Fruit fly (Drosophila melanogaster) whole organism, wandering third instar larva: Measurements from ENCODE around the gene Stip1.

Experiments used
- Abd-B ChIP-seq: fragments of >200 bp; optimal IDR thresholded peaks from 2 replicates; lab custom pipeline; 2017; ENCODE audit warnings: missing biosample characterization, missing genetic modification characterization
- CG32264 ChIP-seq: fragments of 200-800 bp; sonication (Bioruptor generic); optimal IDR thresholded peaks from 2 replicates; lab custom pipeline; 2016; ENCODE audit warnings: missing biosample characterization, missing genetic modification characterization
- CG9705 ChIP-seq: fragments of 200-800 bp; sonication (Bioruptor generic); optimal IDR thresholded peaks from 2 replicates; lab custom pipeline; 2018; ENCODE audit warnings: missing biosample characterization, mild to moderate bottlenecking, missing genetic modification characterization
- CrebA ChIP-seq: fragments of 200-800 bp; sonication (Bioruptor generic); optimal IDR thresholded peaks from 2 replicates; lab custom pipeline; 2016; ENCODE audit warnings: missing biosample characterization, mild to moderate bottlenecking, missing genetic modification characterization, borderline replicate concordance
- Dfd ChIP-seq: fragments of >200 bp; optimal IDR thresholded peaks from 2 replicates; lab custom pipeline; 2017; ENCODE audit warnings: missing biosample characterization, missing genetic modification characterization
- GATAd ChIP-seq: sonication (Bioruptor generic); optimal IDR thresholded peaks from 2 replicates; lab custom pipeline; 2016; ENCODE audit warnings: missing biosample characterization, missing genetic modification characterization
- HLH106 ChIP-seq: fragments of 200-800 bp; optimal IDR thresholded peaks from 3 replicates; lab custom pipeline; 2019; ENCODE audit warnings: missing biosample characterization, mild to moderate bottlenecking, missing genetic modification characterization, moderate library complexity
- Hnf4 ChIP-seq: fragments of 200-800 bp; sonication (Bioruptor generic); optimal IDR thresholded peaks from 2 replicates; lab custom pipeline; 2016; ENCODE audit warnings: missing biosample characterization, mild to moderate bottlenecking, missing genetic modification characterization
- Hr78 ChIP-seq: fragments of >200 bp; optimal IDR thresholded peaks from 2 replicates; lab custom pipeline; 2017; ENCODE audit warnings: missing biosample characterization, missing genetic modification characterization
- Hr83 ChIP-seq: fragments of 200-300 bp; sonication (Bioruptor generic); optimal IDR thresholded peaks from 2 replicates; lab custom pipeline; 2016; ENCODE audit warnings: missing biosample characterization, mild to moderate bottlenecking, missing genetic modification characterization, moderate library complexity; ENCODE audit not compliant: poor library complexity, severe bottlenecking
- Jra ChIP-seq: sonication (Bioruptor generic); optimal IDR thresholded peaks from 2 replicates; lab custom pipeline; 2016; ENCODE audit warnings: missing biosample characterization, missing genetic modification characterization
- Mio ChIP-seq: sonication (Bioruptor generic); optimal IDR thresholded peaks from 2 replicates; lab custom pipeline; 2016; ENCODE audit warnings: missing biosample characterization, missing genetic modification characterization
- Myc ChIP-seq: fragments of >200 bp; optimal IDR thresholded peaks from 2 replicates; lab custom pipeline; 2017
- N ChIP-seq: fragments of >200 bp; optimal IDR thresholded peaks from 2 replicates; lab custom pipeline; 2018; ENCODE audit warnings: missing biosample characterization, missing external identifiers, missing genetic modification characterization
- Rel ChIP-seq, 2 experiments: fragments of 200-800 bp; sonication (Bioruptor generic) in 1 of 2; optimal IDR thresholded peaks; 2 replicates in 1 of 2; 3 replicates in 1 of 2; lab custom pipeline; 2016 to 2019; ENCODE audit warnings: mild to moderate bottlenecking in 2 of 2, missing biosample characterization in 2 of 2, missing genetic modification characterization in 2 of 2, moderate library complexity in 1 of 2
- Sp1 ChIP-seq: fragments of 200-800 bp; sonication (Bioruptor generic); optimal IDR thresholded peaks from 3 replicates; lab custom pipeline; 2019; ENCODE audit warnings: missing biosample characterization, mild to moderate bottlenecking, missing genetic modification characterization, moderate library complexity
- Vsx2 ChIP-seq: fragments of 200-300, 225-300 bp; sonication (Bioruptor generic); optimal IDR thresholded peaks from 2 replicates; lab custom pipeline; 2018; ENCODE audit warnings: missing biosample characterization, missing genetic modification characterization; ENCODE audit not compliant: partially characterized antibody
- br ChIP-seq: fragments of 200-800 bp; sonication (Bioruptor generic); optimal IDR thresholded peaks from 2 replicates; lab custom pipeline; 2016; ENCODE audit warnings: missing biosample characterization, missing genetic modification characterization
- dl ChIP-seq, 2 experiments: fragments of 175-275, 200-275 bp in 1 of 2; fragments of 200-275 bp in 1 of 2; sonication (Bioruptor generic); optimal IDR thresholded peaks; lab custom pipeline; 2018; ENCODE audit warnings: mild to moderate bottlenecking in 2 of 2, missing biosample characterization in 2 of 2, missing genetic modification characterization in 2 of 2, moderate library complexity in 2 of 2; ENCODE audit not compliant: partially characterized antibody in 2 of 2, insufficient read depth in 1 of 2
- dmrt93B ChIP-seq: fragments of 200-800 bp; sonication (Bioruptor generic); optimal IDR thresholded peaks from 2 replicates; lab custom pipeline; 2018; ENCODE audit warnings: missing biosample characterization, mild to moderate bottlenecking, missing genetic modification characterization
- dsf ChIP-seq: sonication (Bioruptor generic); optimal IDR thresholded peaks from 2 replicates; lab custom pipeline; 2016; ENCODE audit warnings: missing biosample characterization, missing genetic modification characterization, borderline replicate concordance
- ey ChIP-seq: fragments of 200-800 bp; sonication (Bioruptor generic); optimal IDR thresholded peaks from 2 replicates; lab custom pipeline; 2016; ENCODE audit warnings: missing biosample characterization, missing genetic modification characterization
- fru ChIP-seq: fragments of 200-800 bp; sonication (Bioruptor generic); optimal IDR thresholded peaks from 3 replicates; lab custom pipeline; 2016; ENCODE audit warnings: missing biosample characterization, mild to moderate bottlenecking, missing genetic modification characterization
- h ChIP-seq: fragments of 200-800 bp; sonication (Bioruptor generic); optimal IDR thresholded peaks from 3 replicates; lab custom pipeline; 2016; ENCODE audit warnings: missing biosample characterization, mild to moderate bottlenecking, missing genetic modification characterization
- pan ChIP-seq: fragments of >200 bp; optimal IDR thresholded peaks from 2 replicates; lab custom pipeline; 2017
- psq ChIP-seq: fragments of 200-800 bp; sonication (Bioruptor generic); optimal IDR thresholded peaks from 3 replicates; lab custom pipeline; 2017; ENCODE audit warnings: missing biosample characterization, mild to moderate bottlenecking, missing genetic modification characterization, moderate library complexity
- rgr ChIP-seq: fragments of 200-800 bp; sonication (Bioruptor generic); optimal IDR thresholded peaks from 3 replicates; lab custom pipeline; 2016; ENCODE audit warnings: missing biosample characterization, mild to moderate bottlenecking, missing genetic modification characterization
- sage ChIP-seq: fragments of 200-800 bp; sonication (Bioruptor generic); optimal IDR thresholded peaks from 2 replicates; lab custom pipeline; 2016; ENCODE audit warnings: missing biosample characterization, mild to moderate bottlenecking, missing genetic modification characterization
- sv ChIP-seq: fragments of 200-800 bp; sonication (Bioruptor generic); optimal IDR thresholded peaks from 3 replicates; lab custom pipeline; 2016; ENCODE audit warnings: missing biosample characterization, missing genetic modification characterization
- tai ChIP-seq: sonication (Bioruptor generic); optimal IDR thresholded peaks from 2 replicates; lab custom pipeline; 2016; ENCODE audit warnings: missing biosample characterization, missing genetic modification characterization
- usp ChIP-seq: fragments of >200 bp; optimal IDR thresholded peaks from 2 replicates; lab custom pipeline; 2017; ENCODE audit warnings: missing biosample characterization, missing genetic modification characterization
- woc ChIP-seq: sonication (Bioruptor generic); optimal IDR thresholded peaks from 2 replicates; lab custom pipeline; 2016; ENCODE audit warnings: missing biosample characterization, mild to moderate bottlenecking, missing genetic modification characterization

Gene Stip1

DNA sequence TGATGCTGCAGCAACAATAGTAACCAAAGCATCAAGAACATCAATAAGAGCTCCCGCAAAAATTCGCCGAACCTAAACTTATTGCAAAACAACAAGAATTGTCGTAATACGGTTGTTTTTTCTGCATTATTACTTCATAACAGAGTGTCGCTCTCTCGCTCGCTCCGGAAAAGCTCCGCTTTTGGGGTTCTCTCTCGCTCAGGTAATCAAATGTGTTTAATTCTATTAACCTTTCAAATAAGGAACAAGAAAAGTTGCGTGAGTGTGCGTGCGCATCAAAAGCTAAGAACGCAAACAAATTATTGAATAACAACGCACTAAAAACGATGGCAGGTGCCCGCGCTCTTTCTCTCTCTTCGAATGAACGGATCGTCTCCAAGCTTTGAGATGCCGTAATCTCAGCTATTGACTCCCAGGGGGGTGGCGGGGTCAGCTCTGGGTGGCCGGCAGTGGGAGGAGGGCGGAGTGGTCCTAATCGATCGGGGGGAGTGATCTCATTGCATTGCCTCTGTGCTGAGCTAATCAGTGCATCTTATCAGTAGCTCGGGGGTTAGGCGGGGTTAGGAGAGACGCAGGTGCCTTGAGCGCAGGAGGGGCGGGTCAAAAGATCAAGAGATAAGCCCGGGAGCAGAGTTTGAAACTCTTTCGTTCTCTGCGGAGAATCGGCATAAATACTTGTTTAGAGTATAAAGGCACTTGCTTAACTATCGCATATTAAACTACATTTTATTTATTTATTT is 11.4 kb downstream of the Stip1 start:
- TF ChIP-seq sage (GFP tag; lab: Kevin White, UChicago) (no peak), Sp1 (no peak), CG9705 (no peak), psq (GFP tag; lab: Kevin White, UChicago) (no peak), Hr83 (GFP tag; lab: Kevin White, UChicago) (no peak), Hnf4 (GFP tag; lab: Kevin White, UChicago) (no peak), Rel (GFP tag; optimal IDR thresholded peaks at IDR 0.05; lab: Kevin White, UChicago) (no peak), Rel (tag; optimal IDR thresholded peaks at IDR 0.05; lab: Kevin White, UChicago) (no peak), dsf (GFP tag; lab: Kevin White, UChicago) (no peak), usp (GFP tag; lab: Kevin White, UChicago) (no peak), tai (GFP tag; lab: Kevin White, UChicago) (no peak), rgr (no peak), woc (GFP tag; lab: Kevin White, UChicago) (no peak), Abd-B (GFP tag; lab: Kevin White, UChicago) (no peak)

DNA sequence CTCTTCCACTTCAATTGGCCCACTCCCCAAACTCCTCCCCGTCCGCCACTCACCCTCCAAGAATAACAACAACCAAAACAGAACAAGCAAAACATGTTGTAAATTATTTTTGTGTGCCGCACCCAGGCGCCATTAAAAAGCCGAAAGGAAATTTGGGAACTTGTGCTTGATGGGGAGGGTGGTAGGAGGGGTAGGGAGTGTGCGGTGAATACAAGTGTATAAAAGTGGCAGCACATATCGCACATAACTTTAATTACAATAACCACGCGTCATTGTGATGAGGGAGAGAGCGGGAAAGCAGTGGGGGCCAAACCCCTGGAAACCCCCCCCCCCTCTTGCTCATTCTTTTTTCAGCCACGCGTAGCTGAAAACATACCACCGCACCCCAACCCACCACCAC is 12.2 kb downstream of the Stip1 start:
- TF ChIP-seq usp (GFP tag; lab: Kevin White, UChicago) (no peak), Sp1 (no peak), dsf (GFP tag; lab: Kevin White, UChicago) (no peak), GATAd (GFP tag; lab: Kevin White, UChicago) (no peak), sv (no peak), rgr (no peak), Myc (lab: Kevin White, UChicago) (no peak), pan (lab: Kevin White, UChicago) (no peak), dl (GFP tag; optimal IDR thresholded peaks at IDR 0.05; lab: Kevin White, UChicago; ENCODE audit: insufficient read depth in 1 of 2, partially characterized antibody in 2 of 2) (no peak), HLH106 (tag; lab: Kevin White, UChicago) (no peak), Vsx2 (GFP tag; lab: Kevin White, UChicago) (no peak), fru (GFP tag; lab: Kevin White, UChicago) (no peak), tai (GFP tag; lab: Kevin White, UChicago) (no peak), Rel (GFP tag; optimal IDR thresholded peaks at IDR 0.05; lab: Kevin White, UChicago) (no peak), Rel (tag; optimal IDR thresholded peaks at IDR 0.05; lab: Kevin White, UChicago) (no peak), h (no peak), Dfd (GFP tag; lab: Kevin White, UChicago) (no peak), CrebA (GFP tag; lab: Kevin White, UChicago) (no peak), ey (GFP tag; lab: Kevin White, UChicago) (no peak), Hr78 (GFP tag; lab: Kevin White, UChicago) (no peak)

DNA sequence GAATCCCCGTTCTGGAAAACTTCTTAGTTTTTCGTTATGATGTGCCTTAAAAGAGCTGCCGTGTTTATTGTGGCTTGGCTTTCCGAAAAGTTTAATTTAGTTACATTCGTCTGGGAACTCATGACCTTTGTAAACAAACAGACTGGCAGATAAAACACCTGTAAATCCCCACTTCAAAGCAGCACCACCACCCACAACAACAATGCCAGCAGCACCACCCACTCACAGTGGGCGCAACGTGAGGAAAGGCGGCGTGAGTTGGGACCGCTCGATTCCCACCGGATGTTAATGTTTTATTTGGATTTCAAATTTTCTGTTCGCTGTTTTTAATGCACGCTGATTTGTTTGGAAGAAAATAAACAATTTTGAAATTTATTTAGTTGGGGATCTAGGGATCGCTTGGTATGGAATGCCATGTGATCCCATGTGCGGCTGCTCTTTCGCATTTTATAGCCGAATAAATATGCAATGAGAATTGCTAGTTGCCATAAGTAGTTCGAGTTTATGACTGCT is 13.3 kb downstream of the Stip1 start:
- TF ChIP-seq br (no peak), Hr78 (GFP tag; lab: Kevin White, UChicago) (no peak), tai (GFP tag; lab: Kevin White, UChicago) (no peak), HLH106 (tag; lab: Kevin White, UChicago) (no peak), Sp1 (no peak), dmrt93B (no peak), Jra (GFP tag; lab: Kevin White, UChicago) (no peak), CG9705 (no peak), rgr (no peak), h (no peak), Mio (GFP tag; lab: Kevin White, UChicago) (no peak), Hnf4 (GFP tag; lab: Kevin White, UChicago) (no peak), GATAd (GFP tag; lab: Kevin White, UChicago) (no peak), pan (lab: Kevin White, UChicago) (no peak), sage (GFP tag; lab: Kevin White, UChicago) (no peak), CG32264 (no peak), Dfd (GFP tag; lab: Kevin White, UChicago) (no peak), dl (GFP tag; optimal IDR thresholded peaks at IDR 0.05; lab: Kevin White, UChicago; ENCODE audit: insufficient read depth in 1 of 2, partially characterized antibody in 2 of 2) (no peak)

DNA sequence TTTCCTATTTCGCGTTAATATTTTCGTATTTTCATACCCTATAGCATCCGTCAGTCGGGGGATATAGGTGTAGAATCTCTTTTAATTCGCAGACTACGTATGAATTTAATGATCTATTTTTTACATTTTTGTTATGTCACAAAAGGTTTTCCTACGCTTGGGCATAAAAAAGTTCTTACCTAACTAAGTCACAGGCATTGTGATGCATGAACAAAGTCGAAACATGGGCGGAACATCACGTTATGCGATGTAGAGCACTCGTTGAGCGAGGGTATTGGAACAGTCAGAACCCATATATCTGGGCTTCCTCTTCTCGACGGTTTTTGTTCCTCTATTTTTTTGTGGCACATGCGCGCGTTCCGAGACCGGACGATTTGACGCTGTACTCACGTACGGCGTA is 14.3 kb downstream of the Stip1 start:
- TF ChIP-seq sage (GFP tag; lab: Kevin White, UChicago) (no peak), CG32264 (no peak), pan (lab: Kevin White, UChicago) (peak; percentile 39), CG9705 (no peak), woc (GFP tag; lab: Kevin White, UChicago) (peak; percentile 15), N (GFP tag; lab: Kevin White, UChicago) (no peak)
